Worm (Caenorhabditis elegans): ENCODE data around the gene F40F8.1.
A peak's percentile ranks its signal among the peaks of the same experiment; 100 is the strongest.

The F40F8.1 gene

DNA sequence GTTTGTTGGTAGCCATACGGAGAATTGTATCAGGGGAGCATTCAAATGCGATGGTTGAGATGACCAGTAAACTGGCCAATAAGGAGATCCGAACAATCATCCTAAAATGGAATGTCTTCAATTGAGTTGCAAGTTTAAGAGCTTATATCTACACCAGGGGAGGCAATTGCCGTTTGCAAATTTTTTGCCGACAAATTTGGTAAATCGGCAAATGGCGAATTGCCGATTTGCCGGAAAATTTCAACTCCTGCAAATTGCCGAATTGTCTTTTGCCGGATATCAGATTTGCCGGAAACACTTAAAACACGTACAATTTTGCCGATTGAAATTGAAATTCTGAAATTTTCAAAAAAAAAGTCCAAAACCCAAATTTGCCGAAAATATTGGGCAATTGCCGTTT, 7.4 kb downstream of the F40F8.1 start, which contains the start of gene F40F8.5:
Gene F40F8.5 (minus strand): TSS at position 101 of the 400 bp plus-strand sequence.
- TF ChIP-seq ama-1 (optimal IDR thresholded peaks at IDR 0.05) (no peak), ceh-14 (tag; optimal IDR thresholded peaks at IDR 0.05) (no peak), ceh-9 (tag; optimal IDR thresholded peaks at IDR 0.05) (no peak), odd-2 (tag; optimal IDR thresholded peaks at IDR 0.05) (no peak), sdc-2 (tag; optimal IDR thresholded peaks at IDR 0.05) (no peak), gmeb-2 (tag; optimal IDR thresholded peaks at IDR 0.05) (no peak), syd-9 (tag; optimal IDR thresholded peaks at IDR 0.05) (no peak), che-1 (tag; optimal IDR thresholded peaks at IDR 0.05) (no peak), tbx-2 (tag; optimal IDR thresholded peaks at IDR 0.05) (no peak), pag-3 (tag; optimal IDR thresholded peaks at IDR 0.05; ENCODE audit: borderline replicate concordance) (no peak), zip-5 (tag; optimal IDR thresholded peaks at IDR 0.05) (no peak), eyg-1 (tag; optimal IDR thresholded peaks at IDR 0.05) (no peak), ets-4 (tag; optimal IDR thresholded peaks at IDR 0.05) (no peak), ceh-22 (tag; optimal IDR thresholded peaks at IDR 0.05) (no peak)

DNA sequence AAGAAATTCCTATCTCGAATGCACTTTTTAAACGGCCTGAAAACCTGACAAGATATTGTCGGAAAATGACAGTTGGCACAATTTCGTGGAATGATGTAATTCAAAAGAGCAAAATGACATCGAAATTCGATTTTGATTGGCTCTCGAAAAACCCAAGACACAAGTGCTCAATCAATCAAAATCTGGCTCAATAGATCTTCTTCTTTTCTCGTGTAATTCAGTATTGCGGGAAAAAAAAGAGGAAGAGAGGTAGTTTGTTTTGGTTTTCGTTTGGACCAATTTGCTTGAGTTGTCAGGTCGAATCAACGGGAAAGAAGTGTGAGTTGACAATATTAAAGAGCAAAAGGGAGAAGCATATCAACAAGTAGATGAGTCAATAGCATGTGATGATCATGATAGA, 8.3 kb downstream of the F40F8.1 start:
- TF ChIP-seq elt-2 (tag; optimal IDR thresholded peaks at IDR 0.05) = no peak
- TF ChIP-seq rnt-1 (tag; optimal IDR thresholded peaks at IDR 0.05) = no peak
- no peak for TF ChIP-seq ahr-1 (tag; optimal IDR thresholded peaks at IDR 0.05)
- no peak for TF ChIP-seq pros-1 (tag; optimal IDR thresholded peaks at IDR 0.05)
- TF ChIP-seq unc-55 (GFP tag; optimal IDR thresholded peaks at IDR 0.05) = peak; percentile 76
- no peak for TF ChIP-seq ceh-45 (GFP tag; IDR thresholded peaks at IDR 0.05)

DNA sequence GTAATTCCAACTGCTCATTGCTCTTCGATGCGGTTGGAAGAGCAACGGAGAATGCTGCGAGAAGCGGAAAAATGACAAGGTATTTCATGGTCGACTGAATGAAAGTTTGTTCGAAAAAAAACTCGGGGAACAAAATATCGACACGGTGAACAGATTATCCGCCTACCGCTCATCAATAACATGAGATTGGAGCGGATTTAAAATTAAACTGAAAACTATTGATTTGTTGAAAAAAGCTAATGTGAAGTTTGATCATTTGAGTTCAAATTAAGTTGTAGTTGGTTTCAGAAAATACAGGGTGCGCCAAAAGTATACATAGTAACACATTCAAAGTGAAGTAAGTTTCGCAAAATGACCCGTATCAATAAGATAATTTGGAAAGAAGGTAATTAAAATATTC, 12.7 kb downstream of the F40F8.1 start, which contains the start of gene F40F8.4:
Gene F40F8.4 (minus strand): TSS at position 101 of the 400 bp plus-strand sequence.
- TF ChIP-seq odd-2 (tag; optimal IDR thresholded peaks at IDR 0.05) (no peak), nhr-232 (tag; optimal IDR thresholded peaks at IDR 0.05) (no peak), ceh-30 (tag; optimal IDR thresholded peaks at IDR 0.05) (no peak), ahr-1 (tag; optimal IDR thresholded peaks at IDR 0.05) (no peak), sox-2 (GFP tag; IDR thresholded peaks at IDR 0.05) (no peak), tbx-2 (tag; optimal IDR thresholded peaks at IDR 0.05) (no peak), fkh-10 (GFP tag; optimal IDR thresholded peaks at IDR 0.05) (no peak), elt-4 (tag; optimal IDR thresholded peaks at IDR 0.05) (no peak), ttx-3 (tag; optimal IDR thresholded peaks at IDR 0.05) (no peak), ceh-19 (GFP tag; optimal IDR thresholded peaks at IDR 0.05) (no peak), elt-2 (tag; optimal IDR thresholded peaks at IDR 0.05) (no peak)

DNA sequence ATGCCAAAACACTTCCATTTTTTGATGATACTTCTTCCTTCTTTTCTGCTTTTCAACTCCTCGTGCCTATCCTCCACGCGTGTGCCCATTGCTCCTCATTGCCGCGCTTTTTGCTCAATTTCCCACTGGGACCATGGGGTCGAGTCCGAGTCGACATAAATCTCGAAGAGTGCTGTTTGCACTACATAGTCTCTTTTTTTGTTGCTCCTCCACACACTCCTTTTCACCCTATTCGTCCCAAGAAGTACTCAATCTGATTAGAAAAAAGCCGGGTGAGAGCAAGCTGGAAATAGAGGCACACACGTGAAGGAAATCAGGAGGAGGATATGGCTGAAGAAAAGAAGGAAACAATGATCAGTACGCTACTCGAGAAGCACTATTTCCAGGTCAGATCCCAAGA, 15.1 kb downstream of the F40F8.1 start, which contains the start of gene arrd-6:
Gene arrd-6 (plus strand): TSS at position 169 of the 400 bp plus-strand sequence.
- no peak for TF ChIP-seq eyg-1 (tag; optimal IDR thresholded peaks at IDR 0.05)
- no peak for TF ChIP-seq ahr-1 (tag; optimal IDR thresholded peaks at IDR 0.05)
- no peak for TF ChIP-seq ref-2 (tag; optimal IDR thresholded peaks at IDR 0.05)

DNA sequence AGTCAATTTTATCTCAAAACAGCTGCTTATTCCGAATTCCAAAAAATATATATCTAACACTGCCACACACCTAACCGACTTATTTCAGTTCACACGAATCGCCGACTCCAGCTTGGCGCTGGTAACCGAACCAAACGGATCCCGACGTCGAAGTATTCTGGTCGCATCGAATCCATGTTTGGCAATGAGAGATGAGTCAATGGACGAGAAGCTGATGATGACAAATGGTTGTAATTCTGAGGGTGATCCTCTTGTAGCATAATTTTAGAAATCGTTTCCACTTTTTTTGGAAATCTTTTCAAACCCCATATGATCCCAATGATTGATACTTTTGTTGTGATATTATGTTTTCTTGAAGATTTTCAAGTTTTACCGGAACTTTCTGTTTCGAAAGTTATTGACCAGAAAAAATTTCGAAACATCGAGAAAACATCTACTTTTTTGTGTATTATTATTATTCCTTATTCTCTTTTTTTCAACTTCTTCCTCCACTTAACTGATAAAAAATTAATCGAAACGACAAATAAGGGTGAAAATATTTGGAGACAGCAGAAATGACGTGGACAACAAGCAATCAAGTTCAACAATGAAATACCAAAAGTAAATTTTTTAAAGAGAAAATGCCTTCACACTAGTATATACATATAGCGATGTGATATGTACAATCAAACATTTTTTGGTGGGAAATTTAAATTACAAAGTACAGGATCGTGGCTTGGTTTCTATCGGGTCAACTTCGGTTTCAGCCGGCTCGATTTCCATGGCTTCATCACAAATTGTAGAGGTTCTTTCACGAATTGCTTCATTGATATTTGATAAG, 22.6 kb downstream of the F40F8.1 start:
- TF ChIP-seq madf-2 (tag; optimal IDR thresholded peaks at IDR 0.05) (no peak), fkh-6 (tag; optimal IDR thresholded peaks at IDR 0.05) (no peak), T23F11.4 (GFP tag; optimal IDR thresholded peaks at IDR 0.05) (no peak), fkh-10 (GFP tag; optimal IDR thresholded peaks at IDR 0.05) (no peak), ceh-30 (tag; optimal IDR thresholded peaks at IDR 0.05) (no peak), ceh-6 (GFP tag; optimal IDR thresholded peaks at IDR 0.05) (no peak), npax-4 (tag; optimal IDR thresholded peaks at IDR 0.05) (no peak), unc-55 (GFP tag; optimal IDR thresholded peaks at IDR 0.05) (no peak), pat-9 (tag; optimal IDR thresholded peaks at IDR 0.05) (no peak), C08G9.2 (tag; optimal IDR thresholded peaks at IDR 0.05) (no peak), elt-4 (tag; optimal IDR thresholded peaks at IDR 0.05) (no peak), mec-3 (tag; optimal IDR thresholded peaks at IDR 0.05; ENCODE audit: borderline replicate concordance) (no peak), hlh-15 (tag; optimal IDR thresholded peaks at IDR 0.05) (no peak), nhr-11 (tag; optimal IDR thresholded peaks at IDR 0.05) (no peak)

All from whole organism, late embryonic.